Fruit fly (Drosophila melanogaster) whole organism, pupa: ENCODE results near the gene tw.

Experiments used
- CG12605 ChIP-seq: fragments of 200-800 bp; sonication (Bioruptor generic); IDR thresholded peaks from 2 replicates; pipeline ENCODE4 v1.3.6; 2022; ENCODE audit warnings: missing biosample characterization, missing genetic modification characterization
- CG14655 ChIP-seq: fragments of 200-800 bp; sonication (Bioruptor generic); optimal IDR thresholded peaks from 3 replicates; lab custom pipeline; 2017; ENCODE audit warnings: mild to moderate bottlenecking, missing biosample characterization, missing genetic modification reagents, missing genetic modification characterization
- CG15710 ChIP-seq: fragments of 200-800 bp; sonication (Bioruptor generic); optimal IDR thresholded peaks from 2 replicates; lab custom pipeline; 2018; ENCODE audit warnings: missing biosample characterization, mild to moderate bottlenecking, missing genetic modification characterization, moderate library complexity
- CG17806 ChIP-seq: fragments of 200-800 bp; sonication (Bioruptor generic); optimal IDR thresholded peaks from 2 replicates; lab custom pipeline; 2018; ENCODE audit warnings: missing biosample characterization, mild to moderate bottlenecking, missing genetic modification characterization, moderate library complexity
- CG32121 ChIP-seq: fragments of 200-800 bp; sonication (Bioruptor generic); IDR thresholded peaks from 2 replicates; pipeline ENCODE4 v1.3.6; 2022; ENCODE audit warnings: missing biosample characterization, missing genetic modification characterization
- CG4496 ChIP-seq: fragments of 200-800 bp; sonication (Bioruptor generic); IDR thresholded peaks from 3 replicates; pipeline ENCODE4 v1.3.6; 2022; ENCODE audit warnings: missing biosample characterization, missing genetic modification characterization
- CG8159 ChIP-seq: fragments of 200-800 bp; sonication (Bioruptor generic); optimal IDR thresholded peaks from 3 replicates; lab custom pipeline; 2018; ENCODE audit warnings: missing biosample characterization, mild to moderate bottlenecking, missing genetic modification characterization, moderate library complexity
- CG8301 ChIP-seq: fragments of 200-800 bp; sonication (Bioruptor generic); optimal IDR thresholded peaks from 2 replicates; lab custom pipeline; 2018; ENCODE audit warnings: missing biosample characterization, mild to moderate bottlenecking, missing genetic modification characterization
- CG9948 ChIP-seq: fragments of 200-800 bp; sonication (Bioruptor generic); optimal IDR thresholded peaks from 2 replicates; lab custom pipeline; 2018; ENCODE audit warnings: missing biosample characterization, mild to moderate bottlenecking, missing genetic modification characterization, moderate library complexity
- EcR ChIP-seq: fragments of 200-800 bp; sonication (Bioruptor generic); optimal IDR thresholded peaks from 3 replicates; lab custom pipeline; 2019; ENCODE audit warnings: missing biosample characterization, missing genetic modification characterization, mild to moderate bottlenecking, moderate library complexity, missing genetic modification reagents
- Pif1A ChIP-seq: fragments of 200-800 bp; sonication (Bioruptor generic); optimal IDR thresholded peaks from 3 replicates; lab custom pipeline; 2016; ENCODE audit warnings: missing biosample characterization, missing genetic modification characterization
- fd96Ca ChIP-seq: fragments of 200-800 bp; sonication (Bioruptor generic); IDR thresholded peaks from 3 replicates; pipeline ENCODE4 v1.3.6; 2022; ENCODE audit warnings: missing biosample characterization, missing genetic modification characterization
- gl ChIP-seq: fragments of 200-800 bp; sonication (Bioruptor generic); optimal IDR thresholded peaks from 2 replicates; lab custom pipeline; 2018; ENCODE audit warnings: missing biosample characterization, mild to moderate bottlenecking, missing genetic modification characterization

DNA sequence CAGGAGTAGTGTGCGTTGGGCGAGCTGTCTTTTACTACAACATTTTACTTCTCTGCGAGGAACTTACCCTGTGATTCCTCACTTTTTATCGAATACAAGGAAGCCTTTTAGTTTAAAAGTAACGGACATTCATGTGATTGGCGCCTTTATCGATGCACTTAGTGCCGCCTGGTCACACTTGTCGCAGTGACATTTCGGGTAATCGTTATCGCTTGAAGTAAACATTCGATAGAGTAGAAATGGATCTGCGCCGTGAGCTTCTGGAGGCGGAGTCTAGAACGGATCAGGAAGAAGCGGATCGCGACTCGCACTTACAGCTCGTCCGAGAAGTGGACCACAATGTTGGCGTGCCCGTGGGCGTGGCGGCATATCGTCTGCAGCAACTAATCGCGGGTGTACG is 8.4 kb downstream of the tw start, which contains the start of gene CG16989:
- no peak for TF ChIP-seq EcR
- no peak for TF ChIP-seq fd96Ca
- TF ChIP-seq CG32121 (GFP tag; lab: Robert Waterston, UW): no peak
- no peak for TF ChIP-seq CG4496 (GFP tag; lab: Robert Waterston, UW)
- TF ChIP-seq Pif1A (GFP tag; lab: Kevin White, UChicago): no peak
- no peak for TF ChIP-seq CG17806
- TF ChIP-seq gl (tag; lab: Kevin White, UChicago): no peak
- no peak for TF ChIP-seq CG9948
- no peak for TF ChIP-seq CG8159 (tag; lab: Kevin White, UChicago)
- no peak for TF ChIP-seq CG12605 (GFP tag; lab: Robert Waterston, UW)
- no peak for TF ChIP-seq CG15710 (tag; lab: Kevin White, UChicago)
- no peak for TF ChIP-seq CG8301 (tag; lab: Kevin White, UChicago)
- no peak for TF ChIP-seq CG14655 (GFP tag; lab: Kevin White, UChicago)
